Worm (Caenorhabditis elegans) whole organism, mixed stage, embryonic: Measurements from ENCODE around the gene str-112.

Experiments used
- M03D4.4 ChIP-seq: sonication (generic microtip); optimal IDR thresholded peaks from 2 replicates; lab custom pipeline; 2017; ENCODE audit warnings: mild to moderate bottlenecking, missing genetic modification characterization, missing compliant biosample characterization
- bed-3 ChIP-seq: fragments of 200-800 bp; sonication (Bioruptor generic); optimal IDR thresholded peaks from 3 replicates; lab custom pipeline; 2018; ENCODE audit warnings: mild to moderate bottlenecking, missing genetic modification characterization, moderate library complexity, missing compliant biosample characterization
- blmp-1 ChIP-seq: fragments of 150-350 bp; optimal IDR thresholded peaks from 2 replicates; lab custom pipeline; 2014; ENCODE audit warnings: missing biosample characterization, missing genetic modification characterization
- ces-1 ChIP-seq: fragments of 150-350 bp; optimal IDR thresholded peaks from 2 replicates; lab custom pipeline; 2014; ENCODE audit warnings: missing biosample characterization, missing genetic modification reagents, missing genetic modification characterization
- cnd-1 ChIP-seq: fragments of 200-800 bp; sonication (Bioruptor generic); optimal IDR thresholded peaks from 2 replicates; lab custom pipeline; 2018; ENCODE audit warnings: mild to moderate bottlenecking, missing genetic modification characterization, missing compliant biosample characterization
- elt-1 ChIP-seq: sonication (generic microtip); optimal IDR thresholded peaks from 2 replicates; lab custom pipeline; 2017; ENCODE audit warnings: missing genetic modification characterization, mild to moderate bottlenecking, missing compliant biosample characterization, antibody characterized with exemption, moderate library complexity, borderline replicate concordance; ENCODE audit not compliant: insufficient read depth
- elt-3 ChIP-seq: fragments of 150-350 bp; optimal IDR thresholded peaks from 2 replicates; lab custom pipeline; 2014; ENCODE audit warnings: missing biosample characterization, missing genetic modification characterization
- flh-1 ChIP-seq: fragments of 200-800 bp; sonication (Bioruptor generic); optimal IDR thresholded peaks from 2 replicates; lab custom pipeline; 2018; ENCODE audit warnings: mild to moderate bottlenecking, missing genetic modification characterization, moderate library complexity, missing compliant biosample characterization
- hlh-1 ChIP-seq: fragments of 150-350 bp; optimal IDR thresholded peaks from 2 replicates; lab custom pipeline; 2014; ENCODE audit warnings: missing biosample characterization, missing genetic modification reagents, missing genetic modification characterization
- lin-13 ChIP-seq: fragments of 150-350 bp; optimal IDR thresholded peaks from 2 replicates; lab custom pipeline; 2014; ENCODE audit warnings: missing biosample characterization, missing genetic modification characterization
- lin-32 ChIP-seq: fragments of 200-800 bp; sonication (Bioruptor generic); optimal IDR thresholded peaks from 2 replicates; lab custom pipeline; 2018; ENCODE audit warnings: mild to moderate bottlenecking, missing genetic modification characterization, missing compliant biosample characterization
- lsy-2 ChIP-seq: fragments of 150-350 bp; optimal IDR thresholded peaks from 2 replicates; lab custom pipeline; 2014; ENCODE audit warnings: missing biosample characterization, missing genetic modification characterization
- mab-5 ChIP-seq: fragments of 150-350 bp; optimal IDR thresholded peaks from 2 replicates; lab custom pipeline; 2014; ENCODE audit warnings: missing biosample characterization, missing genetic modification characterization
- mep-1 ChIP-seq: fragments of 150-350 bp; optimal IDR thresholded peaks from 2 replicates; lab custom pipeline; 2017; ENCODE audit warnings: missing biosample characterization, missing genetic modification reagents, missing genetic modification characterization, inconsistent platforms
- nhr-2 ChIP-seq: fragments of 150-350 bp; optimal IDR thresholded peaks from 2 replicates; lab custom pipeline; 2014; ENCODE audit warnings: missing biosample characterization, missing genetic modification characterization
- nhr-237 ChIP-seq: fragments of 150-350 bp; optimal IDR thresholded peaks from 2 replicates; lab custom pipeline; 2014; ENCODE audit warnings: missing biosample characterization, missing genetic modification characterization
- nhr-28 ChIP-seq: fragments of 150-350 bp; optimal IDR thresholded peaks from 2 replicates; lab custom pipeline; 2014; ENCODE audit warnings: missing biosample characterization, missing genetic modification characterization
- nhr-76 ChIP-seq: sonication (generic microtip); optimal IDR thresholded peaks from 2 replicates; lab custom pipeline; 2017; ENCODE audit warnings: missing biosample characterization, missing genetic modification characterization
- pha-4 ChIP-seq: fragments of 150-350 bp; optimal IDR thresholded peaks from 2 replicates; lab custom pipeline; 2018; ENCODE audit warnings: missing biosample characterization, missing genetic modification reagents, missing genetic modification characterization
- sptf-1 ChIP-seq: sonication (generic microtip); optimal IDR thresholded peaks from 2 replicates; lab custom pipeline; 2017; ENCODE audit warnings: mild to moderate bottlenecking, missing genetic modification characterization, moderate library complexity, missing compliant biosample characterization
- tbx-8 ChIP-seq: fragments of 200-800 bp; sonication (Bioruptor generic); optimal IDR thresholded peaks from 2 replicates; lab custom pipeline; 2018; ENCODE audit warnings: mild to moderate bottlenecking, missing genetic modification characterization, moderate library complexity, missing compliant biosample characterization
- unc-120 ChIP-seq: sonication (generic microtip); optimal IDR thresholded peaks from 2 replicates; lab custom pipeline; 2017; ENCODE audit warnings: missing genetic modification characterization, missing compliant biosample characterization; ENCODE audit not compliant: poor library complexity, severe bottlenecking
- unc-39 ChIP-seq: fragments of 150-350 bp; optimal IDR thresholded peaks from 2 replicates; lab custom pipeline; 2014; ENCODE audit warnings: missing biosample characterization, missing genetic modification characterization
- unc-62 ChIP-seq: fragments of 150-350 bp; optimal IDR thresholded peaks from 2 replicates; lab custom pipeline; 2014; ENCODE audit warnings: missing biosample characterization, missing genetic modification reagents, missing genetic modification characterization
- zip-8 ChIP-seq: fragments of 150-350 bp; optimal IDR thresholded peaks from 2 replicates; lab custom pipeline; 2014; ENCODE audit warnings: missing biosample characterization, missing genetic modification characterization
- ztf-11 ChIP-seq: fragments of 150-350 bp; optimal IDR thresholded peaks from 2 replicates; lab custom pipeline; 2014; ENCODE audit warnings: missing biosample characterization, missing genetic modification characterization

Gene str-112

DNA sequence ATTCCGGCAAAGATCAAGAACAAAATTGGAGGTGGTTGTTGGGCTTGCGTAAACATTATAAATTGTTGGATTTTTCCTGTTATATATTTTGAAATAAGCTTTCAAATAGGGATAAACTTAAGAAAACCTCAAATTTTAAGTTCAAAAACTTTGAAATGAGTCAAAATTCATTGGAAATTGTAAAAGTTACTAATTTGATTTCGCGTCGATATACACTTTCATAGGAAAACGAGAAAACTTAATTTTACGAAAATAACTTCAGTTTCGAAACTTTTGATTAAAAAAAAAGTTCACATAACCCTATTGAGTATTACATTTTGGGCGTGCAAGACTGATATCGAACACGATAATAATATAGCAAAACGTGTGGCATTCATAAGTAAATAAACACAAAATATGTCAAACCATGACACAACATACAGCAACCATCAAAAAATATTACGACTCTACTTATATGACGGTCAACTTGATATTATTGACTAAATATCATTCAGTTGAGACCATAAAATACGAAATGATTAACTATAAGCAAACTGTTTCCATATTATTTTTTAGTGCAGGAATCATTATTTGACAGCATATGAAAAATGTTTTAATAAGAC is 42.0 kb downstream of the str-112 start:
- TF ChIP-seq mab-5 (tag; lab: Kevin White, UChicago) (no peak), lin-32 (GFP tag; lab: Kevin White, UChicago) (no peak), elt-1 (tag; lab: Kevin White, UChicago) (no peak), mep-1 (no peak)

ce11 chrV:7095254-7095990 is 42.8 kb downstream of the str-112 start:
- TF ChIP-seq nhr-237 (tag; lab: Kevin White, UChicago) (no peak), elt-1 (tag; lab: Kevin White, UChicago) (no peak), zip-8 (no peak), unc-120 (tag; lab: Kevin White, UChicago) (no peak), pha-4 (no peak), unc-62 (GFP tag; lab: Kevin White, UChicago) (no peak), nhr-2 (no peak), sptf-1 (tag; lab: Kevin White, UChicago) (no peak), nhr-76 (tag; lab: Kevin White, UChicago) (no peak), lin-13 (tag; lab: Kevin White, UChicago) (no peak), lsy-2 (tag; lab: Kevin White, UChicago) (no peak), unc-39 (tag; lab: Kevin White, UChicago) (no peak), ces-1 (GFP tag; lab: Kevin White, UChicago) (no peak), mep-1 (no peak), ztf-11 (no peak), cnd-1 (tag; lab: Kevin White, UChicago) (no peak), flh-1 (GFP tag; lab: Kevin White, UChicago) (no peak), nhr-28 (tag; lab: Kevin White, UChicago) (no peak)

DNA sequence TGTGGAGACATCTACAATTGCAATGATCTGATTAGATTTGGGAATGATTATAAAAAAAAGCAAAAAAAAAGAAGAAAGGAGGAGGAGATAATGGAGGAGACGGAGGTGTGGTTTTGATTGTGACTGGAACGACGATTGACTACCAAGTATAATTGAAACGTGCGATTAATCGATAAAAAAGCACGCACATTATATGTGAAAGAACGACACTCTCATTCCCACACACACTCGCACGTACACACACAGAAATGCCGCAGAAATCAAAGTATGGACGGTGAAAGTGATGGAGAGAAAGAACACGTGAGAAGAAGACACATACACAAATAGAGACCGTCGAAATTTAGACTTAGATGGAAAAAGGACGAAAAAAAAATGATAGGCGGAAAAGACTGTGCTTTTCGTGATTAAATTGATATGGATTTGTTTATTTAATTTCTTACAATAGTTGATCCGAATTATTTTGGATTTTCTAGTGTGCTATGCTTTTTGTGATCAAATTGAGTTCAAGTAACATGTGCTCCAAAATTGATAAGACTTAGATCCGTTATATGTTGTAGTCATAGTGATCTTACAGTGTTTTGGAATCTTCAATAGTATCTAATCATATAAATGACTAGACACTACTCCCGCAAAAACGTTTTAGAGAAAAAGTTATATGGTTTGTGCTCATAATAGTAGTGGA is 44.4 kb downstream of the str-112 start, which contains the start of gene nhr-135:
Gene nhr-135, minus strand, starts transcription at position 51 of the 682 bp plus-strand sequence.
- TF ChIP-seq bed-3 (GFP tag; lab: Kevin White, UChicago) (no peak), unc-39 (tag; lab: Kevin White, UChicago) (no peak), elt-3 (no peak), mab-5 (tag; lab: Kevin White, UChicago) (no peak), elt-1 (tag; lab: Kevin White, UChicago) (no peak), hlh-1 (tag; lab: Kevin White, UChicago) (no peak), blmp-1 (tag; lab: Kevin White, UChicago) (no peak), nhr-2 (no peak), cnd-1 (tag; lab: Kevin White, UChicago) (no peak)

DNA sequence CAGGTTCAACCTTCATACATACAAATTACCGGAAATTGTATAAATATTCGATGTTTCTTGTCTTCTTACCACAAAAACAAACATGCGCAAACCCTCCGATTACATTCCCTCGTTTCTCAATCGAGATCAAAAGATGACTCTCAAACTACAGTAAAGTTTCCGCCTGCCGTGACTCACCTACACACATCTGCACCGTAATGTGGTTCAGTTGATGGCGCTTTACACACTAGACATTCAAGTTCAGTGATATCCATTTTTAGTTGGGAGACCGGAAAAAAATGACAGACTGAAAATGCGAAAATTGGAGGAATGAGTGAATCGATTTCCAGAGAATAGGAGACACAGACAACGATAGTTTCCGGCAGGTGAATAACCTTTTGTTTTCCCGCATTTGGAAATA is 46.9 kb downstream of the str-112 start, which contains the start of gene nhr-286:
Gene nhr-286, minus strand, starts transcription at position 324 of the 400 bp plus-strand sequence.
- no peak for TF ChIP-seq unc-62 (GFP tag; lab: Kevin White, UChicago)
- TF ChIP-seq unc-39 (tag; lab: Kevin White, UChicago) = no peak
- no peak for TF ChIP-seq sptf-1 (tag; lab: Kevin White, UChicago)
- TF ChIP-seq cnd-1 (tag; lab: Kevin White, UChicago) = no peak
- TF ChIP-seq, all 35 proteins: peak for 0

ce11 chrV:7089217-7089616 is 49.0 kb downstream of the str-112 start:
- TF ChIP-seq blmp-1 (tag; lab: Kevin White, UChicago) (no peak), nhr-2 (no peak), M03D4.4 (no peak), ces-1 (GFP tag; lab: Kevin White, UChicago) (no peak), nhr-28 (tag; lab: Kevin White, UChicago) (no peak), unc-62 (GFP tag; lab: Kevin White, UChicago) (no peak), nhr-76 (tag; lab: Kevin White, UChicago) (no peak), tbx-8 (GFP tag; lab: Kevin White, UChicago) (no peak)
